Fruit fly (Drosophila melanogaster): ENCODE data around the gene CG31546.
A peak's percentile ranks its signal among the peaks of the same experiment; 100 is the strongest.

Gene CG31546

dm6 chr3R:5606477-5606876, 28.9 kb downstream of the CG31546 start, which contains the start of gene asl (continued):
- no peak for TF ChIP-seq CG16779 (GFP tag; IDR thresholded peaks at IDR 0.05)
- TF ChIP-seq Taf1 (GFP tag; IDR thresholded peaks at IDR 0.05) = no peak
- peak; percentile 22 for TF ChIP-seq cwo (GFP tag; optimal IDR thresholded peaks at IDR 0.05)
- no peak for TF ChIP-seq CG31365 (tag; optimal IDR thresholded peaks at IDR 0.05)
- no peak for TF ChIP-seq Neu2 (GFP tag; optimal IDR thresholded peaks at IDR 0.05; ENCODE audit: borderline replicate concordance)
- no peak for TF ChIP-seq ash1 (GFP tag; optimal IDR thresholded peaks at IDR 0.05)
- TF ChIP-seq CG31224 (GFP tag; IDR thresholded peaks at IDR 0.05) = peak; percentile 42; the same call in 1 of the 2 replicates
- TF ChIP-seq zfh1 (GFP tag; IDR thresholded peaks at IDR 0.05) = peak; percentile 53; the same call in 1 of the 3 replicates
- no peak for TF ChIP-seq bigmax (GFP tag; optimal IDR thresholded peaks at IDR 0.05)
- peak; percentile 50 for TF ChIP-seq wek (GFP tag; optimal IDR thresholded peaks at IDR 0.05)
- no peak for TF ChIP-seq CG3726 (GFP tag; IDR thresholded peaks at IDR 0.05)
- TF ChIP-seq bsh (GFP tag; optimal IDR thresholded peaks at IDR 0.05) = peak in 1 of 2 experiments; percentile 69
- TF ChIP-seq HLH4C (GFP tag; IDR thresholded peaks at IDR 0.05; ENCODE audit: partially characterized antibody) = no peak
- no peak for TF ChIP-seq fru (optimal IDR thresholded peaks at IDR 0.05)
- peak; percentile 8 to 59 for TF ChIP-seq chif (GFP tag; optimal IDR thresholded peaks at IDR 0.05)
- peak; percentile 80 for TF ChIP-seq CG10267 (tag; optimal IDR thresholded peaks at IDR 0.05)
- TF ChIP-seq CG2129 (GFP tag; IDR thresholded peaks at IDR 0.05; ENCODE audit: partially characterized antibody) = no peak
- TF ChIP-seq eve (GFP tag; optimal IDR thresholded peaks at IDR 0.05) = no peak
- TF ChIP-seq Ssrp (tag; optimal IDR thresholded peaks at IDR 0.05) = peak; percentile 57
- no peak for TF ChIP-seq pita (GFP tag; optimal IDR thresholded peaks at IDR 0.05)
- TF ChIP-seq CG4404 (GFP tag; IDR thresholded peaks at IDR 0.05) = no peak
- TF ChIP-seq Abd-B (GFP tag; optimal IDR thresholded peaks at IDR 0.05) = peak; percentile 68
- no peak for TF ChIP-seq toy (GFP tag; IDR thresholded peaks at IDR 0.05)
- TF ChIP-seq disco-r (GFP tag; optimal IDR thresholded peaks at IDR 0.05) = peak; percentile 54
- no peak for TF ChIP-seq Hmr (GFP tag; optimal IDR thresholded peaks at IDR 0.05)
- TF ChIP-seq CG17568 (GFP tag; optimal IDR thresholded peaks at IDR 0.05) = no peak

- TF ChIP-seq E2f1 (GFP tag; IDR thresholded peaks at IDR 0.05) (no peak), Asciz (GFP tag; optimal IDR thresholded peaks at IDR 0.05) (no peak), Chrac-16 (GFP tag; optimal IDR thresholded peaks at IDR 0.05) (peak; percentile 69), hth (optimal IDR thresholded peaks at IDR 0.05) (no peak), CG15011 (GFP tag; optimal IDR thresholded peaks at IDR 0.05) (peak; percentile 37), CG18011 (GFP tag; optimal IDR thresholded peaks at IDR 0.05) (peak; percentile 56), Nf-YA (GFP tag; IDR thresholded peaks at IDR 0.05) (no peak), cwo (GFP tag; optimal IDR thresholded peaks at IDR 0.05) (no peak), CG30403 (GFP tag; optimal IDR thresholded peaks at IDR 0.05) (peak; percentile 80), ind (GFP tag; optimal IDR thresholded peaks at IDR 0.05) (peak; percentile 65), HLH3B (GFP tag; IDR thresholded peaks at IDR 0.05) (no peak), lbe (GFP tag; optimal IDR thresholded peaks at IDR 0.05) (peak; percentile 47), CG13123 (GFP tag; optimal IDR thresholded peaks at IDR 0.05) (no peak), exex (tag; optimal IDR thresholded peaks at IDR 0.05) (peak; percentile 6), Side (GFP tag; optimal IDR thresholded peaks at IDR 0.05) (peak; percentile 47), rib (GFP tag; IDR thresholded peaks at IDR 0.05) (no peak), CG6654 (GFP tag; optimal IDR thresholded peaks at IDR 0.05) (peak; percentile 31), tna (GFP tag; IDR thresholded peaks at IDR 0.05; ENCODE audit: partially characterized antibody) (no peak), CG2678 (tag; optimal IDR thresholded peaks at IDR 0.05) (peak; percentile 67), hkb (optimal IDR thresholded peaks at IDR 0.05) (peak; percentile 84), hkb (GFP tag; IDR thresholded peaks at IDR 0.05) (no peak), Poxn (GFP tag; IDR thresholded peaks at IDR 0.05) (no peak), trh (GFP tag; optimal IDR thresholded peaks at IDR 0.05) (peak; percentile 35), disco-r (GFP tag; optimal IDR thresholded peaks at IDR 0.05) (no peak), shn (GFP tag; optimal IDR thresholded peaks at IDR 0.05) (peak; percentile 49), fd3F (GFP tag; optimal IDR thresholded peaks at IDR 0.05) (peak; percentile 47), CG33213 (GFP tag; optimal IDR thresholded peaks at IDR 0.05) (peak; percentile 65), sd (tag; optimal IDR thresholded peaks at IDR 0.05) (peak; percentile 9)
Measured at dm6 chr3R:5601044-5601523, 34.3 kb downstream of the CG31546 start, which contains the start of the genes kra and SecS. TSS of gene kra (minus strand) at chr3R:5601136. TSS of gene SecS (plus strand) at chr3R:5601433.
